Worm (Caenorhabditis elegans) whole organism, L4 larva: ENCODE measurements around the gene T28D6.5.

Experiments used
- Y5F2A.4 ChIP-seq: fragments of 200-800 bp; sonication (Bioruptor generic); optimal IDR thresholded peaks from 2 replicates; lab custom pipeline; 2018; ENCODE audit warnings: mild to moderate bottlenecking, missing genetic modification characterization, missing compliant biosample characterization
- aly-2 ChIP-seq: sonication (generic microtip); optimal IDR thresholded peaks from 2 replicates; lab custom pipeline; 2018; ENCODE audit warnings: missing biosample characterization, missing genetic modification characterization
- ceh-20 ChIP-seq: fragments of 200-800 bp; sonication (Bioruptor generic); IDR thresholded peaks from 2 replicates; pipeline ENCODE4 v1.3.6; 2022; ENCODE audit warnings: missing genetic modification reagents, missing genetic modification characterization, missing compliant biosample characterization
- daf-19 ChIP-seq: fragments of 200-800 bp; sonication (Bioruptor generic); conservative IDR thresholded peaks from 2 replicates; pipeline ENCODE4 v1.3.6; 2022; ENCODE audit warnings: missing genetic modification characterization, missing compliant biosample characterization
- dve-1 ChIP-seq: sonication (generic microtip); optimal IDR thresholded peaks from 2 replicates; lab custom pipeline; 2017; ENCODE audit warnings: antibody characterized with exemption, mild to moderate bottlenecking, missing genetic modification characterization, missing compliant biosample characterization; ENCODE audit not compliant: insufficient read depth
- egl-27 ChIP-seq: sonication (generic microtip); optimal IDR thresholded peaks from 3 replicates; lab custom pipeline; 2017; ENCODE audit warnings: missing biosample characterization, missing genetic modification reagents, missing genetic modification characterization
- nhr-48 ChIP-seq: sonication (generic microtip); optimal IDR thresholded peaks from 2 replicates; lab custom pipeline; 2016; ENCODE audit warnings: mild to moderate bottlenecking, missing genetic modification characterization, missing compliant biosample characterization
- pha-4 ChIP-seq, 2 experiments: fragments of 150-350 bp in 1 of 2; fragments of 200-800 bp in 1 of 2; sonication (Bioruptor generic) in 1 of 2; IDR thresholded peaks in 1 of 2; optimal IDR thresholded peaks in 1 of 2; 2 replicates each; pipeline versions ENCODE4 v1.3.6 to Lab custom; 2014 to 2022; ENCODE audit warnings: missing genetic modification characterization in 2 of 2, missing genetic modification reagents in 2 of 2, missing biosample characterization in 1 of 2, missing compliant biosample characterization in 1 of 2
- sdz-12 ChIP-seq: fragments of 200-800 bp; sonication (Bioruptor generic); optimal IDR thresholded peaks from 2 replicates; lab custom pipeline; 2018; ENCODE audit warnings: mild to moderate bottlenecking, missing genetic modification characterization, missing compliant biosample characterization
- unc-62 ChIP-seq, 3 experiments: fragments of 150-350 bp in 1 of 3; sonication (generic microtip); optimal IDR thresholded peaks in 2 of 3; peaks in 1 of 3; 1 replicate in 1 of 3; 2 replicates in 2 of 3; lab custom pipeline; 2014 to 2017; ENCODE audit warnings: missing biosample characterization in 3 of 3, missing genetic modification characterization in 3 of 3, missing genetic modification reagents in 3 of 3, missing genotype in 1 of 3

DNA sequence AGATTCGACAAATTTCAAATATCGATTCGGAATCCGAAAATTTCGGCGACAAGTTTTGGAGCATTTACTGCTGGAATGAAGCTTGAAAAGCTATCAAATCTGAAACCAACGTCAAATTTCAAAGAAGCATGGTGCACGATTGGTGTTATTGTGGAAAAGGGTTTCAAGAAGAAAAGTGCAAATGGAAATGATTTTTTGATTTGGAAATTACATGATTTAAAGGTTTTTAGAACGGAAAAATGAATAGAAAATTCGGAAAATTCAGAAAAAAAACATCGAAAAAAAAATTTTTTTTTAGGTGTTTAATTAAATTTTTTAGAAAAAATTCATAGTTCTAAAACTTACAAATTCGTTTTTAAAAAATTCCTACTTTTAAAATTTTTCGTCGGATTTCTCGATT lies 15.4 kb upstream of the T28D6.5 start, which contains the start of gene teg-1:
- TF ChIP-seq aly-2: no peak
- TF ChIP-seq daf-19 (GFP tag; lab: Robert Waterston, UW): no peak
- no peak for TF ChIP-seq Y5F2A.4
- TF ChIP-seq ceh-20 (GFP tag; lab: Robert Waterston, UW): no peak
- no peak for TF ChIP-seq egl-27 (tag; lab: Kevin White, UChicago)
- no peak for TF ChIP-seq dve-1 (tag; lab: Kevin White, UChicago)
- TF ChIP-seq nhr-48 (tag; lab: Kevin White, UChicago): no peak
- no peak for TF ChIP-seq sdz-12 (GFP tag; lab: Kevin White, UChicago)
- no peak for TF ChIP-seq unc-62 (GFP tag; optimal IDR thresholded peaks at IDR 0.05 in 1 of 2; lab: Kevin White, UChicago)
- TF ChIP-seq unc-62 (tag; optimal IDR thresholded peaks at IDR 0.05; lab: Kevin White, UChicago): no peak
- TF ChIP-seq pha-4 (GFP tag; IDR thresholded peaks at IDR 0.05; lab: Robert Waterston, UW): no peak
- no peak for TF ChIP-seq pha-4 (tag; optimal IDR thresholded peaks at IDR 0.05; lab: Kevin White, UChicago)
